1 fruit fly cellular context compared by ENCODE assay signal in the genomic region with DNA sequence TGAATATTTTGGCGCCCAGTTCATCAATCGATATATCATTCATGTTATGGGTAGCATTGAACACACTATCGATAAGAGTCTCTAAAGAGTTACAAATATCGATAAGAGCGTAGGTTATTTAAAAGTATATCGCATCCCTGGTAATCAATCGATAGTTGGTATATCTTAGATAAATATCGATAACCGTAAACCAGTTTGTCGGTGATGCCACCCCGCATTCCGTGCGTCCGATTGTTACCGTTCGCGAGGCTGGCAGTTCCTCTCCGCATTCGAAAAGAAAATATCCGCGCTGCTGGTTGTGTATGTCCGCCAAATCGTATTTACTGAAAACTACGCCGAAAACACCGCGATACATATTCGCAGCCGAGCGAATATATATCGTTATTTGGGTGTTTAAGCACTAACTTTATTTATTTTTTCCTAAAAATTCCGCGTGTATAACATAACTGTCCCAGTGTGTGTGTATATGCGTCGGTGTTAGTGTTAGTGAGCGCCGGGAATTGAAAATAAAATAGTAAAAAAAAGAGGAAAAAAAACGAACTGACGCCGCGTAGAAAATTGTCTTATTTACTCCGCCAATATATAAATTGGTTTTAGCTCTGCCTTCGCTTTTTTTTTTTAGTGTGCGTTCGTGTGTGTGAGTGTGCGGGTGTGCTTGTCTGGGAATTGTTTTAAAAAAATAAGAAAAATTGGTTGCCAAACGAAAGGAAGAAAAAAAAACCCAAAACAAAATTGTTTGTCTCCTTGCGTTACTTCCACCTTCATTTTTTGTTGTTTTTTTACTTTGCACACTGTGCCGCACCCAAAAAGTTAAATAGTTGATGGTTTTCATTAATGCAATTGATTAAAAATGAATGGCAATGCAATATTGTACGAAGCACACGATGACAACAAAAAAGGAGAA.
TF ChIP-seq lines count a peak whose summit lies in the region.

TSS of gene Nrg (plus strand) at position 253 of the 904 bp plus-strand sequence.

TF ChIP-seq in whole organism, embryonic, 481 proteins besides CTCF, POLR2A, EP300 and RAD21 (continued from another document):
- TF ChIP-seq BEAF-32 (GFP tag; optimal IDR thresholded peaks at IDR 0.05; lab: Kevin White, UChicago) = peak; percentile 98
- TF ChIP-seq unc-4 (GFP tag; IDR thresholded peaks at IDR 0.05; lab: Robert Waterston, UW; ENCODE audit: partially characterized antibody) = peak; percentile 99
- no peak; the same call in 2 of the 3 replicates for TF ChIP-seq CG17361 (GFP tag; IDR thresholded peaks at IDR 0.05; lab: Robert Waterston, UW)
- TF ChIP-seq lilli (GFP tag; optimal IDR thresholded peaks at IDR 0.05; lab: Kevin White, UChicago) = peak; percentile 38
- TF ChIP-seq Dp (GFP tag; optimal IDR thresholded peaks at IDR 0.05; lab: Kevin White, UChicago) = peak; percentile 97
- TF ChIP-seq HHEX (GFP tag; optimal IDR thresholded peaks at IDR 0.05; lab: Kevin White, UChicago) = no peak
- TF ChIP-seq Ets97D (GFP tag; optimal IDR thresholded peaks at IDR 0.05; lab: Kevin White, UChicago) = peak; percentile 93
- TF ChIP-seq Dll (GFP tag; IDR thresholded peaks at IDR 0.05; lab: Robert Waterston, UW; ENCODE audit: partially characterized antibody) = peak; percentile 100
- TF ChIP-seq hb (GFP tag; IDR thresholded peaks at IDR 0.05; lab: Robert Waterston, UW; ENCODE audit: partially characterized antibody) = peak; percentile 99
- no peak for TF ChIP-seq Sox100B (GFP tag; optimal IDR thresholded peaks at IDR 0.05; lab: Kevin White, UChicago)
- peak; percentile 100 for TF ChIP-seq zen2 (GFP tag; IDR thresholded peaks at IDR 0.05; lab: Robert Waterston, UW; ENCODE audit: partially characterized antibody)
- no peak for TF ChIP-seq ap (GFP tag; IDR thresholded peaks at IDR 0.05; lab: Robert Waterston, UW)
- TF ChIP-seq eyg (GFP tag; optimal IDR thresholded peaks at IDR 0.05; lab: Kevin White, UChicago) = peak; percentile 35
- no peak for TF ChIP-seq gsb (GFP tag; IDR thresholded peaks at IDR 0.05; lab: Robert Waterston, UW)
- TF ChIP-seq kni (GFP tag; optimal IDR thresholded peaks at IDR 0.05; lab: Kevin White, UChicago) = no peak
- TF ChIP-seq grau (tag; optimal IDR thresholded peaks at IDR 0.05; lab: Kevin White, UChicago) = peak; percentile 47
- TF ChIP-seq GATAe (GFP tag; conservative IDR thresholded peaks at IDR 0.05; lab: Robert Waterston, UW) = no peak
- TF ChIP-seq CG6765 (GFP tag; optimal IDR thresholded peaks at IDR 0.05; lab: Kevin White, UChicago) = no peak
- TF ChIP-seq CG2875 (GFP tag; optimal IDR thresholded peaks at IDR 0.05; lab: Kevin White, UChicago) = peak; percentile 36
- TF ChIP-seq vvl (GFP tag; IDR thresholded peaks at IDR 0.05; lab: Robert Waterston, UW) = peak; percentile 68; the same call in 1 of the 2 replicates
- TF ChIP-seq Mes4 (GFP tag; optimal IDR thresholded peaks at IDR 0.05; lab: Kevin White, UChicago) = peak; percentile 3
- TF ChIP-seq sisA (GFP tag; IDR thresholded peaks at IDR 0.05; lab: Robert Waterston, UW) = no peak
- TF ChIP-seq dan (GFP tag; IDR thresholded peaks at IDR 0.05; lab: Robert Waterston, UW) = no peak
- TF ChIP-seq Adf1 (GFP tag; IDR thresholded peaks at IDR 0.05; lab: Robert Waterston, UW) = no peak; the same call in 1 of the 2 replicates
- no peak for TF ChIP-seq sens-2 (GFP tag; IDR thresholded peaks at IDR 0.05; lab: Robert Waterston, UW)
- TF ChIP-seq Ets65A (GFP tag; lab: Kevin White, UChicago) = no peak
- TF ChIP-seq CG10147 (GFP tag; optimal IDR thresholded peaks at IDR 0.05; lab: Kevin White, UChicago) = no peak
- TF ChIP-seq bcd (GFP tag; optimal IDR thresholded peaks at IDR 0.05; lab: Kevin White, UChicago) = no peak
- no peak for TF ChIP-seq CG11456 (GFP tag; IDR thresholded peaks at IDR 0.05; lab: Robert Waterston, UW)
- peak; percentile 37 for TF ChIP-seq lbe (GFP tag; optimal IDR thresholded peaks at IDR 0.05; lab: Kevin White, UChicago)
- TF ChIP-seq CG9876 (GFP tag; optimal IDR thresholded peaks at IDR 0.05; lab: Kevin White, UChicago) = peak; percentile 7
- no peak for TF ChIP-seq Ptx1 (GFP tag; IDR thresholded peaks at IDR 0.05; lab: Robert Waterston, UW)
- TF ChIP-seq Pdp1 (GFP tag; optimal IDR thresholded peaks at IDR 0.05; lab: Kevin White, UChicago) = peak; percentile 16 to 61
- TF ChIP-seq HLH3B (GFP tag; IDR thresholded peaks at IDR 0.05; lab: Robert Waterston, UW) = no peak
- peak; percentile 4 for TF ChIP-seq D19B (GFP tag; optimal IDR thresholded peaks at IDR 0.05; lab: Kevin White, UChicago)
- peak; percentile 27 for TF ChIP-seq CG2678 (tag; optimal IDR thresholded peaks at IDR 0.05; lab: Kevin White, UChicago)
